Worm (Caenorhabditis elegans) whole organism, L4/young adult: ENCODE results near the gene ttc-37.

ENCODE experiments used
- W03F9.2 ChIP-seq: fragments of 150-350 bp; optimal IDR thresholded peaks from 2 replicates; lab custom pipeline; 2014; ENCODE audit warnings: missing biosample characterization, missing genetic modification characterization
- dao-5 ChIP-seq: sonication (generic microtip); optimal IDR thresholded peaks from 2 replicates; lab custom pipeline; 2016; ENCODE audit warnings: missing genotype, missing genetic modification characterization, moderate library complexity, missing compliant biosample characterization
- him-1 ChIP-seq: sonication (generic microtip); optimal IDR thresholded peaks from 2 replicates; lab custom pipeline; 2016; ENCODE audit warnings: missing genotype, missing genetic modification reagents, missing genetic modification characterization, missing compliant biosample characterization

DNA sequence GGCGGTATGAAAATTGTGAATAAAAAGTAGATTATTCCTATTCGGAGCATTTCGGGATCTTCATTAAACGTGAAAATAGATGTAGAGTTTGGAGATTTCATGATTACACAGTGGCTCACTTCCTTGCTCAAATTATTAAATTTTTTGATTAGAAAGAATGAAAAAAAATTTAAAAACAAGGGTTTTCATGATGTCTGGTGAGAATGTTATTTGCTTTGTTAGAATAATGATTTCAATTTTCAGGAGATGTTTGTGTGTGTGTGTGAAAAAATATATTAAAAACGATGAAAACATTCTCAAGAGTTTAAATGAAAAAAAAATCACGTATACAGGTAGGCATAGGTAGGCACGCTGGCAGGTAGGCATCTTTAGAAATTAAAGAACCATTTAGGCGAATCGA, 47.7 kb downstream of the ttc-37 start, which contains the start of gene srt-68:
- TF ChIP-seq him-1 (tag; lab: Kevin White, UChicago) (no peak), W03F9.2 (tag; lab: Kevin White, UChicago) (no peak), dao-5 (tag; lab: Kevin White, UChicago) (no peak)
